Worm (Caenorhabditis elegans): ENCODE results near the gene ZC487.1.

The ZC487.1 gene

DNA sequence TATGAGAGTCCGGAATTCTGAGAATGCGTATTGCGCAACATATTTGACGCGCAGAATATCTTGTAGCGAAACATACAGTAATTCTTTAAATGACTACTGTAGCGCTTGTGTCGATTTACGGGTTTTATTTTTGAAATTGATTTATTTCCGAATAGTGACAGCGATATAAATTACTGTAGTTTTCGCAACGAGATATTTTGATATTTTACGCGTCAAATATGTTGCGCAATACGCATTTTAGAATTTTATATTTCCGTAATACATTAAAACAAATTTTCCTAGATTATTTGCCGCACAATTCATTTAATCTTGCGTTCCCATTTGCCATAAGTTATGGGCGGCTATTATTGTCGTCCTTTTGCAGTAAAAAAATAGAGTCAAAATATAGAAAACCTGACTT is 22.0 kb upstream of the ZC487.1 start:
- TF ChIP-seq ztf-11 (tag; optimal IDR thresholded peaks at IDR 0.05) (no peak), mxl-2 (GFP tag; conservative IDR thresholded peaks at IDR 0.05) (no peak), ceh-82 (tag; optimal IDR thresholded peaks at IDR 0.05) (no peak), dve-1 (tag; optimal IDR thresholded peaks at IDR 0.05; ENCODE audit: insufficient read depth) (no peak), fos-1 (tag; optimal IDR thresholded peaks at IDR 0.05) (no peak), ces-1 (GFP tag; optimal IDR thresholded peaks at IDR 0.05) (no peak), dmd-8 (GFP tag; IDR thresholded peaks at IDR 0.05) (no peak), Y75B8A.6 (GFP tag; IDR thresholded peaks at IDR 0.05) (no peak), mxl-3 (GFP tag; optimal IDR thresholded peaks at IDR 0.05) (no peak), unc-62 (GFP tag; optimal IDR thresholded peaks at IDR 0.05 in 1 of 2) (no peak), unc-62 (tag; optimal IDR thresholded peaks at IDR 0.05) (no peak), gei-8 (GFP tag; optimal IDR thresholded peaks at IDR 0.05) (no peak), spr-3 (GFP tag; optimal IDR thresholded peaks at IDR 0.05) (no peak), vab-7 (GFP tag; IDR thresholded peaks at IDR 0.05) (no peak), daf-12 (tag; optimal IDR thresholded peaks at IDR 0.05) (no peak), zfp-2 (tag; optimal IDR thresholded peaks at IDR 0.05) (no peak), saeg-2 (GFP tag; IDR thresholded peaks at IDR 0.05) (no peak), daf-19 (GFP tag; conservative IDR thresholded peaks at IDR 0.05) (no peak)

DNA sequence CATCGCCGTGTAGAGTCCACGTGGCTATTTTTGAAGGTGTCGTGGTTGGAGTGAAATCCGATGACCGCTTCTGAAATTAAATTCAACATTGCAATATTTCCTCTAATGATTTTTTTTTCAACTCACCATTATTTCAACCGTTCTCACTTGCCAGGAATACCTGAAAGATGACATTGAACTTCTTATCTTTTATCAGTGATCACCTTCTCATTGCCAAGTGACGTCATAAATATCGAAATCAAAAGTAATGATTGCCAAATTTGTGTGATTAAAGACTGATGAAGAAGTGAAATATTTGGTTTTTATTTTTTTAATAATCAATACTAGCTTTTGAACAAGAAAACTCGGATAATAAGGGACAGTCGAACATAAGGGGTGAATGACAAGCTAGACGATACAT is 20.6 kb upstream of the ZC487.1 start, which contains the start of gene W02F12.4:
Gene W02F12.4 (minus strand): TSS at position 164 of the 400 bp plus-strand sequence.
- TF ChIP-seq ctbp-1 (GFP tag; IDR thresholded peaks at IDR 0.05) (no peak), lin-29 (GFP tag; IDR thresholded peaks at IDR 0.05) (no peak), zfp-2 (tag; optimal IDR thresholded peaks at IDR 0.05) (no peak), F26F4.8 (GFP tag; conservative IDR thresholded peaks at IDR 0.05) (no peak), R02D3.7 (tag; optimal IDR thresholded peaks at IDR 0.05) (no peak), hlh-11 (tag; optimal IDR thresholded peaks at IDR 0.05) (peak; percentile 66), dmd-6 (GFP tag; IDR thresholded peaks at IDR 0.05) (peak; percentile 76), nhr-48 (tag; optimal IDR thresholded peaks at IDR 0.05) (peak; percentile 6), lir-3 (tag; optimal IDR thresholded peaks at IDR 0.05) (no peak), arid-1 (GFP tag; conservative IDR thresholded peaks at IDR 0.05) (no peak), spr-3 (GFP tag; optimal IDR thresholded peaks at IDR 0.05) (no peak), ceh-28 (tag; optimal IDR thresholded peaks at IDR 0.05) (no peak), nhr-6 (tag; optimal IDR thresholded peaks at IDR 0.05) (peak; percentile 28), Y75B8A.6 (GFP tag; IDR thresholded peaks at IDR 0.05) (no peak), nhr-11 (tag; optimal IDR thresholded peaks at IDR 0.05) (no peak), lim-7 (GFP tag; IDR thresholded peaks at IDR 0.05) (no peak), T20F7.1 (GFP tag; optimal IDR thresholded peaks at IDR 0.05) (peak; percentile 79), ztf-7 (tag; optimal IDR thresholded peaks at IDR 0.05) (no peak), daf-8 (GFP tag; IDR thresholded peaks at IDR 0.05) (no peak), attf-4 (tag; optimal IDR thresholded peaks at IDR 0.05) (no peak), cey-2 (tag; optimal IDR thresholded peaks at IDR 0.05; ENCODE audit: borderline replicate concordance, insufficient read depth) (no peak), lin-39 (tag; optimal IDR thresholded peaks at IDR 0.05) (no peak), pqm-1 (tag; optimal IDR thresholded peaks at IDR 0.05) (peak; percentile 84), rbr-2 (tag; optimal IDR thresholded peaks at IDR 0.05) (no peak), nhr-28 (tag; optimal IDR thresholded peaks at IDR 0.05) (peak; percentile 66), nhr-41 (GFP tag; IDR thresholded peaks at IDR 0.05) (no peak), mxl-2 (GFP tag; conservative IDR thresholded peaks at IDR 0.05) (no peak), F10B5.3 (tag; optimal IDR thresholded peaks at IDR 0.05) (no peak), php-3 (GFP tag; IDR thresholded peaks at IDR 0.05) (0 out of 2 replicates have a peak, but pooled peaks have one; percentile 7), ceh-44 (GFP tag; IDR thresholded peaks at IDR 0.05) (no peak), ceh-62 (tag; optimal IDR thresholded peaks at IDR 0.05) (no peak), lin-1 (GFP tag; IDR thresholded peaks at IDR 0.05) (0 out of 2 replicates have a peak, but pooled peaks have one; percentile 53), lin-38 (GFP tag; IDR thresholded peaks at IDR 0.05) (no peak), nhr-102 (tag; optimal IDR thresholded peaks at IDR 0.05) (peak; percentile 30), dve-1 (tag; optimal IDR thresholded peaks at IDR 0.05; ENCODE audit: insufficient read depth) (peak; percentile 81), F49E8.2 (tag; optimal IDR thresholded peaks at IDR 0.05; ENCODE audit: borderline replicate concordance) (no peak), zip-11 (GFP tag; IDR thresholded peaks at IDR 0.05) (no peak), unc-39 (tag; optimal IDR thresholded peaks at IDR 0.05) (no peak), nhr-111 (GFP tag; optimal IDR thresholded peaks at IDR 0.05) (no peak)

Measured in whole organism, L4 larva.